Worm (Caenorhabditis elegans): ENCODE measurements around the gene T28C6.8.

ce11 chrIV:8845922-8846321 lies 15.4 kb upstream of the T28C6.8 start:
- no peak for TF ChIP-seq nhr-76 (tag; optimal IDR thresholded peaks at IDR 0.05)
- no peak for TF ChIP-seq sox-4 (tag; optimal IDR thresholded peaks at IDR 0.05)
- TF ChIP-seq tbx-2 (tag; optimal IDR thresholded peaks at IDR 0.05) = no peak
- no peak for TF ChIP-seq ama-1 (optimal IDR thresholded peaks at IDR 0.05)
- no peak for TF ChIP-seq nhr-20 (tag; optimal IDR thresholded peaks at IDR 0.05)
- no peak for TF ChIP-seq unc-62 (GFP tag; optimal IDR thresholded peaks at IDR 0.05)
- TF ChIP-seq nhr-77 (tag; optimal IDR thresholded peaks at IDR 0.05) = no peak
- TF ChIP-seq vab-15 (tag; optimal IDR thresholded peaks at IDR 0.05) = no peak
